Fruit fly (Drosophila melanogaster) whole organism, wandering third instar larva: ENCODE measurements around the gene PrBP.

ENCODE experiments used
- Abd-B ChIP-seq: fragments of >200 bp; optimal IDR thresholded peaks from 2 replicates; lab custom pipeline; 2017; ENCODE audit warnings: missing biosample characterization, missing genetic modification characterization
- CG9705 ChIP-seq: fragments of 200-800 bp; sonication (Bioruptor generic); optimal IDR thresholded peaks from 2 replicates; lab custom pipeline; 2018; ENCODE audit warnings: missing biosample characterization, mild to moderate bottlenecking, missing genetic modification characterization
- CrebA ChIP-seq: fragments of 200-800 bp; sonication (Bioruptor generic); optimal IDR thresholded peaks from 2 replicates; lab custom pipeline; 2016; ENCODE audit warnings: missing biosample characterization, mild to moderate bottlenecking, missing genetic modification characterization, borderline replicate concordance
- Dfd ChIP-seq: fragments of >200 bp; optimal IDR thresholded peaks from 2 replicates; lab custom pipeline; 2017; ENCODE audit warnings: missing biosample characterization, missing genetic modification characterization
- Dif ChIP-seq: fragments of 200-275, 200-300 bp; sonication (Bioruptor generic); optimal IDR thresholded peaks from 2 replicates; lab custom pipeline; 2018; ENCODE audit warnings: missing biosample characterization, missing genetic modification characterization; ENCODE audit not compliant: partially characterized antibody
- GATAd ChIP-seq: sonication (Bioruptor generic); optimal IDR thresholded peaks from 2 replicates; lab custom pipeline; 2016; ENCODE audit warnings: missing biosample characterization, missing genetic modification characterization
- HLH106 ChIP-seq: fragments of 200-800 bp; optimal IDR thresholded peaks from 3 replicates; lab custom pipeline; 2019; ENCODE audit warnings: missing biosample characterization, mild to moderate bottlenecking, missing genetic modification characterization, moderate library complexity
- Hnf4 ChIP-seq: fragments of 200-800 bp; sonication (Bioruptor generic); optimal IDR thresholded peaks from 2 replicates; lab custom pipeline; 2016; ENCODE audit warnings: missing biosample characterization, mild to moderate bottlenecking, missing genetic modification characterization
- Hr78 ChIP-seq: fragments of >200 bp; optimal IDR thresholded peaks from 2 replicates; lab custom pipeline; 2017; ENCODE audit warnings: missing biosample characterization, missing genetic modification characterization
- Hr83 ChIP-seq: fragments of 200-300 bp; sonication (Bioruptor generic); optimal IDR thresholded peaks from 2 replicates; lab custom pipeline; 2016; ENCODE audit warnings: missing biosample characterization, mild to moderate bottlenecking, missing genetic modification characterization, moderate library complexity; ENCODE audit not compliant: poor library complexity, severe bottlenecking
- Jra ChIP-seq: sonication (Bioruptor generic); optimal IDR thresholded peaks from 2 replicates; lab custom pipeline; 2016; ENCODE audit warnings: missing biosample characterization, missing genetic modification characterization
- Mio ChIP-seq: sonication (Bioruptor generic); optimal IDR thresholded peaks from 2 replicates; lab custom pipeline; 2016; ENCODE audit warnings: missing biosample characterization, missing genetic modification characterization
- Myc ChIP-seq: fragments of >200 bp; optimal IDR thresholded peaks from 2 replicates; lab custom pipeline; 2017
- N ChIP-seq: fragments of >200 bp; optimal IDR thresholded peaks from 2 replicates; lab custom pipeline; 2018; ENCODE audit warnings: missing biosample characterization, missing external identifiers, missing genetic modification characterization
- OdsH ChIP-seq: fragments of 200-800 bp; sonication (Bioruptor generic); optimal IDR thresholded peaks from 2 replicates; lab custom pipeline; 2016; ENCODE audit warnings: missing biosample characterization, mild to moderate bottlenecking, missing genetic modification characterization
- Rel ChIP-seq, 2 experiments: fragments of 200-800 bp; sonication (Bioruptor generic) in 1 of 2; optimal IDR thresholded peaks; 2 replicates in 1 of 2; 3 replicates in 1 of 2; lab custom pipeline; 2016 to 2019; ENCODE audit warnings: mild to moderate bottlenecking in 2 of 2, missing biosample characterization in 2 of 2, missing genetic modification characterization in 2 of 2, moderate library complexity in 1 of 2
- Vsx2 ChIP-seq: fragments of 200-300, 225-300 bp; sonication (Bioruptor generic); optimal IDR thresholded peaks from 2 replicates; lab custom pipeline; 2018; ENCODE audit warnings: missing biosample characterization, missing genetic modification characterization; ENCODE audit not compliant: partially characterized antibody
- br ChIP-seq: fragments of 200-800 bp; sonication (Bioruptor generic); optimal IDR thresholded peaks from 2 replicates; lab custom pipeline; 2016; ENCODE audit warnings: missing biosample characterization, missing genetic modification characterization
- brk ChIP-seq: fragments of 200-800 bp; sonication (Bioruptor generic); optimal IDR thresholded peaks from 2 replicates; lab custom pipeline; 2016; ENCODE audit warnings: missing biosample characterization, mild to moderate bottlenecking, missing genetic modification characterization
- dl ChIP-seq, 2 experiments: fragments of 175-275, 200-275 bp in 1 of 2; fragments of 200-275 bp in 1 of 2; sonication (Bioruptor generic); optimal IDR thresholded peaks; lab custom pipeline; 2018; ENCODE audit warnings: mild to moderate bottlenecking in 2 of 2, missing biosample characterization in 2 of 2, missing genetic modification characterization in 2 of 2, moderate library complexity in 2 of 2; ENCODE audit not compliant: partially characterized antibody in 2 of 2, insufficient read depth in 1 of 2
- dmrt93B ChIP-seq: fragments of 200-800 bp; sonication (Bioruptor generic); optimal IDR thresholded peaks from 2 replicates; lab custom pipeline; 2018; ENCODE audit warnings: missing biosample characterization, mild to moderate bottlenecking, missing genetic modification characterization
- dsf ChIP-seq: sonication (Bioruptor generic); optimal IDR thresholded peaks from 2 replicates; lab custom pipeline; 2016; ENCODE audit warnings: missing biosample characterization, missing genetic modification characterization, borderline replicate concordance
- ey ChIP-seq: fragments of 200-800 bp; sonication (Bioruptor generic); optimal IDR thresholded peaks from 2 replicates; lab custom pipeline; 2016; ENCODE audit warnings: missing biosample characterization, missing genetic modification characterization
- foxo ChIP-seq, 2 experiments: fragments of 200-800 bp; sonication (Bioruptor generic); optimal IDR thresholded peaks; 2 replicates in 1 of 2; 3 replicates in 1 of 2; lab custom pipeline; 2016 to 2017; ENCODE audit warnings: missing biosample characterization in 2 of 2, missing genetic modification characterization in 2 of 2
- h ChIP-seq: fragments of 200-800 bp; sonication (Bioruptor generic); optimal IDR thresholded peaks from 3 replicates; lab custom pipeline; 2016; ENCODE audit warnings: missing biosample characterization, mild to moderate bottlenecking, missing genetic modification characterization
- jim ChIP-seq: fragments of 175-275, 200-325 bp; sonication (Bioruptor generic); optimal IDR thresholded peaks from 2 replicates; lab custom pipeline; 2016; ENCODE audit warnings: missing biosample characterization, mild to moderate bottlenecking, missing genetic modification characterization
- psq ChIP-seq: fragments of 200-800 bp; sonication (Bioruptor generic); optimal IDR thresholded peaks from 3 replicates; lab custom pipeline; 2017; ENCODE audit warnings: missing biosample characterization, mild to moderate bottlenecking, missing genetic modification characterization, moderate library complexity
- rgr ChIP-seq: fragments of 200-800 bp; sonication (Bioruptor generic); optimal IDR thresholded peaks from 3 replicates; lab custom pipeline; 2016; ENCODE audit warnings: missing biosample characterization, mild to moderate bottlenecking, missing genetic modification characterization
- sage ChIP-seq: fragments of 200-800 bp; sonication (Bioruptor generic); optimal IDR thresholded peaks from 2 replicates; lab custom pipeline; 2016; ENCODE audit warnings: missing biosample characterization, mild to moderate bottlenecking, missing genetic modification characterization
- sv ChIP-seq: fragments of 200-800 bp; sonication (Bioruptor generic); optimal IDR thresholded peaks from 3 replicates; lab custom pipeline; 2016; ENCODE audit warnings: missing biosample characterization, missing genetic modification characterization
- tai ChIP-seq: sonication (Bioruptor generic); optimal IDR thresholded peaks from 2 replicates; lab custom pipeline; 2016; ENCODE audit warnings: missing biosample characterization, missing genetic modification characterization
- usp ChIP-seq: fragments of >200 bp; optimal IDR thresholded peaks from 2 replicates; lab custom pipeline; 2017; ENCODE audit warnings: missing biosample characterization, missing genetic modification characterization
- woc ChIP-seq: sonication (Bioruptor generic); optimal IDR thresholded peaks from 2 replicates; lab custom pipeline; 2016; ENCODE audit warnings: missing biosample characterization, mild to moderate bottlenecking, missing genetic modification characterization

The PrBP gene

dm6 chr2L:8717618-8718336 lies 32.0 kb upstream of the PrBP start (continued):
- TF ChIP-seq tai (GFP tag; lab: Kevin White, UChicago) = peak; percentile 0
- TF ChIP-seq GATAd (GFP tag; lab: Kevin White, UChicago) = no peak
- no peak for TF ChIP-seq Mio (GFP tag; lab: Kevin White, UChicago)
- TF ChIP-seq Jra (GFP tag; lab: Kevin White, UChicago) = peak; percentile 95
- TF ChIP-seq usp (GFP tag; lab: Kevin White, UChicago) = no peak
- peak; percentile 92 for TF ChIP-seq OdsH (GFP tag; lab: Kevin White, UChicago)
- TF ChIP-seq foxo (GFP tag; optimal IDR thresholded peaks at IDR 0.05; lab: Kevin White, UChicago) = peak in 1 of 2 experiments; percentile 92
- TF ChIP-seq h (GFP tag; lab: Kevin White, UChicago) = peak; percentile 88
- TF ChIP-seq Myc (lab: Kevin White, UChicago) = no peak
- TF ChIP-seq CrebA (GFP tag; lab: Kevin White, UChicago) = peak; percentile 61
- TF ChIP-seq brk = peak; percentile 68
- peak; percentile 79 for TF ChIP-seq br (GFP tag; lab: Kevin White, UChicago)
- TF ChIP-seq dl (GFP tag; optimal IDR thresholded peaks at IDR 0.05; lab: Kevin White, UChicago; ENCODE audit: insufficient read depth in 1 of 2, partially characterized antibody in 2 of 2) = peak; percentile 74 to 93
- peak; percentile 90 for TF ChIP-seq rgr
- peak; percentile 71 for TF ChIP-seq sage
- TF ChIP-seq Rel (GFP tag; optimal IDR thresholded peaks at IDR 0.05; lab: Kevin White, UChicago) = no peak
- peak; percentile 35 for TF ChIP-seq Rel (tag; optimal IDR thresholded peaks at IDR 0.05; lab: Kevin White, UChicago)
- peak; percentile 78 for TF ChIP-seq Vsx2 (GFP tag; lab: Kevin White, UChicago)

- TF ChIP-seq CG9705 (GFP tag; lab: Kevin White, UChicago) (no peak), Abd-B (GFP tag; lab: Kevin White, UChicago) (no peak), Myc (lab: Kevin White, UChicago) (no peak), usp (GFP tag; lab: Kevin White, UChicago) (no peak), jim (GFP tag; lab: Kevin White, UChicago) (no peak), Jra (GFP tag; lab: Kevin White, UChicago) (no peak)
These were observed 30.6 kb upstream of the PrBP start for dm6 chr2L:8716383-8716782.

dm6 chr2L:8715454-8715853 lies 29.7 kb upstream of the PrBP start:
- TF ChIP-seq Rel (GFP tag; optimal IDR thresholded peaks at IDR 0.05; lab: Kevin White, UChicago) = no peak
- TF ChIP-seq Rel (tag; optimal IDR thresholded peaks at IDR 0.05; lab: Kevin White, UChicago) = no peak
- no peak for TF ChIP-seq Mio (GFP tag; lab: Kevin White, UChicago)
- TF ChIP-seq Dif (GFP tag; lab: Kevin White, UChicago) = no peak
- no peak for TF ChIP-seq br (GFP tag; lab: Kevin White, UChicago)
- TF ChIP-seq h (GFP tag; lab: Kevin White, UChicago) = no peak
- TF ChIP-seq psq = no peak
- TF ChIP-seq dsf (GFP tag; lab: Kevin White, UChicago) = no peak
- TF ChIP-seq sv (GFP tag; lab: Kevin White, UChicago) = no peak
- no peak for TF ChIP-seq ey (GFP tag; lab: Kevin White, UChicago)
- TF ChIP-seq woc (GFP tag; lab: Kevin White, UChicago) = no peak
- TF ChIP-seq CG9705 (GFP tag; lab: Kevin White, UChicago) = no peak
- no peak for TF ChIP-seq Dfd (GFP tag; lab: Kevin White, UChicago)
- TF ChIP-seq dmrt93B (GFP tag; lab: Kevin White, UChicago) = no peak
- TF ChIP-seq Hr83 = no peak

- TF ChIP-seq N (GFP tag; lab: Kevin White, UChicago) (no peak), dsf (GFP tag; lab: Kevin White, UChicago) (no peak), brk (no peak), HLH106 (tag; lab: Kevin White, UChicago) (no peak), dl (GFP tag; optimal IDR thresholded peaks at IDR 0.05; lab: Kevin White, UChicago; ENCODE audit: insufficient read depth in 1 of 2, partially characterized antibody in 2 of 2) (no peak), Hr83 (no peak), Jra (GFP tag; lab: Kevin White, UChicago) (no peak), Abd-B (GFP tag; lab: Kevin White, UChicago) (no peak), Mio (GFP tag; lab: Kevin White, UChicago) (no peak), jim (GFP tag; lab: Kevin White, UChicago) (no peak), Rel (GFP tag; optimal IDR thresholded peaks at IDR 0.05; lab: Kevin White, UChicago) (no peak), Rel (tag; optimal IDR thresholded peaks at IDR 0.05; lab: Kevin White, UChicago) (no peak), tai (GFP tag; lab: Kevin White, UChicago) (no peak), Hr78 (GFP tag; lab: Kevin White, UChicago) (no peak), Hnf4 (GFP tag; lab: Kevin White, UChicago) (no peak), foxo (GFP tag; optimal IDR thresholded peaks at IDR 0.05; lab: Kevin White, UChicago) (no peak), sv (GFP tag; lab: Kevin White, UChicago) (no peak), sage (no peak), rgr (no peak)
These were observed 28.8 kb upstream of the PrBP start for dm6 chr2L:8714513-8714912.
